Worm (Caenorhabditis elegans) whole organism, midembryonic: ENCODE measurements around the gene F14D2.8.

Source experiments
- T22C8.4 ChIP-seq: fragments of 200-800 bp; sonication (Bioruptor generic); IDR thresholded peaks from 2 replicates; pipeline ENCODE4 v1.3.6; 2022; ENCODE audit warnings: missing genetic modification characterization, missing compliant biosample characterization
- flt-1 ChIP-seq: fragments of 200-800 bp; sonication (Bioruptor generic); IDR thresholded peaks from 2 replicates; pipeline ENCODE4 v1.3.6; 2022; ENCODE audit warnings: missing genetic modification characterization, missing compliant biosample characterization
- klf-2 ChIP-seq: fragments of 200-800 bp; sonication (Bioruptor generic); conservative IDR thresholded peaks from 2 replicates; pipeline ENCODE4 v1.3.6; 2022; ENCODE audit warnings: missing genetic modification reagents, missing genetic modification characterization, missing compliant biosample characterization
- med-1 ChIP-seq: sonication (generic microtip); optimal IDR thresholded peaks from 2 replicates; lab custom pipeline; 2017; ENCODE audit warnings: missing genetic modification characterization, mild to moderate bottlenecking, missing compliant biosample characterization, antibody characterized with exemption, missing genetic modification reagents; ENCODE audit not compliant: insufficient read depth
- ztf-23 ChIP-seq: fragments of 200-800 bp; sonication (Bioruptor generic); IDR thresholded peaks from 2 replicates; pipeline ENCODE4 v1.3.6; 2022; ENCODE audit warnings: missing genetic modification reagents, missing genetic modification characterization, missing compliant biosample characterization

DNA sequence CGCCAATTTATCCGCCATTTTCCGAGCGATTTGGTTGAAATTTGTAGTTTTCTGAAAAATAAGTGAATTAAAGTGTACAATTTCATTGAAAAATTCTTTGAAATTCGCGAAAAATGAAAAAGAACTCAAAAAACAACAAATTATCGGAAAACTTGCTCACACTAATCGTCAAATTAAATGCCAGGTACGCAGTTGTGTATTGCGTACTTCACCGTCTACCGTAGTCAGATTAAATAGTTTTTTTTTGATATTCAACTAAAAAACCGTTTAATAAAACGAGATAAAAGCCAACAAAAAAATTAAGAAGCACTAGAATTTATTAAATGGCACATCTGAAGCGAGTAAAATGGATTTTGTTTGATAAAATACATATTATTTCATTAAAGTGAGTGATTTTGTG is 4.8 kb downstream of the F14D2.8 start, which contains the start of gene bath-28:
- no peak for TF ChIP-seq T22C8.4
- TF ChIP-seq klf-2 (GFP tag; lab: Robert Waterston, UW), result no peak
- no peak for TF ChIP-seq med-1 (GFP tag; lab: Kevin White, UChicago)
- no peak for TF ChIP-seq flt-1 (GFP tag; lab: Robert Waterston, UW)
- TF ChIP-seq ztf-23 (GFP tag; lab: Robert Waterston, UW), result no peak
